Worm (Caenorhabditis elegans) whole organism, late embryonic: ENCODE measurements around the gene C06B3.7.

ENCODE experiments used
- C38D4.7 ChIP-seq: fragments of 200-800 bp; sonication (Bioruptor generic); optimal IDR thresholded peaks from 2 replicates; lab custom pipeline; 2018; ENCODE audit warnings: mild to moderate bottlenecking, missing genetic modification characterization, moderate library complexity, missing compliant biosample characterization
- F13H6.1 ChIP-seq: sonication (generic microtip); optimal IDR thresholded peaks from 2 replicates; lab custom pipeline; 2016; ENCODE audit warnings: missing genetic modification characterization, missing compliant biosample characterization
- K02D7.2 ChIP-seq: sonication (generic microtip); optimal IDR thresholded peaks from 2 replicates; lab custom pipeline; 2017; ENCODE audit warnings: mild to moderate bottlenecking, missing genetic modification characterization, missing compliant biosample characterization
- K09A11.1 ChIP-seq: sonication (generic microtip); optimal IDR thresholded peaks from 2 replicates; lab custom pipeline; 2017; ENCODE audit warnings: antibody characterized with exemption, mild to moderate bottlenecking, missing genetic modification characterization, missing compliant biosample characterization; ENCODE audit not compliant: insufficient read depth
- ahr-1 ChIP-seq: sonication (generic microtip); optimal IDR thresholded peaks from 2 replicates; lab custom pipeline; 2016; ENCODE audit warnings: missing genetic modification characterization, missing compliant biosample characterization
- ceh-14 ChIP-seq: sonication (generic microtip); optimal IDR thresholded peaks from 2 replicates; lab custom pipeline; 2016; ENCODE audit warnings: missing genotype, missing genetic modification characterization, missing compliant biosample characterization
- ceh-22 ChIP-seq: sonication (generic microtip); optimal IDR thresholded peaks from 2 replicates; lab custom pipeline; 2017; ENCODE audit warnings: missing biosample characterization, missing genetic modification characterization
- ceh-30 ChIP-seq: fragments of 150-350 bp; optimal IDR thresholded peaks from 2 replicates; lab custom pipeline; 2014; ENCODE audit warnings: missing biosample characterization, missing genetic modification characterization
- ceh-31 ChIP-seq: sonication (generic microtip); optimal IDR thresholded peaks from 2 replicates; lab custom pipeline; 2016; ENCODE audit warnings: missing genetic modification characterization, missing compliant biosample characterization
- ceh-9 ChIP-seq: sonication (generic microtip); optimal IDR thresholded peaks from 2 replicates; lab custom pipeline; 2016; ENCODE audit warnings: mild to moderate bottlenecking, missing genetic modification characterization, inconsistent platforms, missing compliant biosample characterization
- dve-1 ChIP-seq: sonication (generic microtip); optimal IDR thresholded peaks from 2 replicates; lab custom pipeline; 2017; ENCODE audit warnings: antibody characterized with exemption, mild to moderate bottlenecking, missing genetic modification characterization, missing compliant biosample characterization
- elt-2 ChIP-seq: sonication (generic microtip); optimal IDR thresholded peaks from 2 replicates; lab custom pipeline; 2016; ENCODE audit warnings: missing genetic modification reagents, missing genetic modification characterization, missing compliant biosample characterization
- eyg-1 ChIP-seq: sonication (generic microtip); optimal IDR thresholded peaks from 2 replicates; lab custom pipeline; 2016; ENCODE audit warnings: missing genotype, missing genetic modification characterization, missing compliant biosample characterization
- fkh-6 ChIP-seq: sonication (generic microtip); optimal IDR thresholded peaks from 2 replicates; lab custom pipeline; 2016; ENCODE audit warnings: missing genetic modification characterization, missing compliant biosample characterization
- hlh-15 ChIP-seq: sonication (generic microtip); optimal IDR thresholded peaks from 2 replicates; lab custom pipeline; 2016; ENCODE audit warnings: missing genetic modification characterization, missing compliant biosample characterization
- hlh-30 ChIP-seq: sonication (generic microtip); optimal IDR thresholded peaks from 2 replicates; lab custom pipeline; 2017; ENCODE audit warnings: antibody characterized with exemption, missing genetic modification characterization, missing compliant biosample characterization; ENCODE audit not compliant: insufficient read depth
- hlh-6 ChIP-seq: sonication (generic microtip); optimal IDR thresholded peaks from 2 replicates; lab custom pipeline; 2016; ENCODE audit warnings: missing genotype, missing genetic modification characterization, missing compliant biosample characterization
- hlh-8 ChIP-seq: sonication (generic microtip); optimal IDR thresholded peaks from 2 replicates; lab custom pipeline; 2016; ENCODE audit warnings: missing genotype, missing genetic modification characterization, missing compliant biosample characterization
- lin-11 ChIP-seq: fragments of 200-800 bp; sonication (Bioruptor generic); optimal IDR thresholded peaks from 2 replicates; lab custom pipeline; 2018; ENCODE audit warnings: mild to moderate bottlenecking, missing genetic modification characterization, missing compliant biosample characterization
- madf-2 ChIP-seq: sonication (generic microtip); optimal IDR thresholded peaks from 2 replicates; lab custom pipeline; 2017; ENCODE audit warnings: missing genetic modification characterization, missing compliant biosample characterization
- mec-3 ChIP-seq: sonication (generic microtip); optimal IDR thresholded peaks from 2 replicates; lab custom pipeline; 2016; ENCODE audit warnings: borderline replicate concordance, missing genetic modification characterization, missing compliant biosample characterization
- nfya-1 ChIP-seq: sonication (generic microtip); optimal IDR thresholded peaks from 2 replicates; lab custom pipeline; 2017; ENCODE audit warnings: missing genetic modification characterization, mild to moderate bottlenecking, missing compliant biosample characterization, antibody characterized with exemption, moderate library complexity
- nhr-11 ChIP-seq: fragments of 150-350 bp; optimal IDR thresholded peaks from 2 replicates; lab custom pipeline; 2014; ENCODE audit warnings: missing biosample characterization, missing genetic modification characterization
- pax-1 ChIP-seq: fragments of 150-350 bp; optimal IDR thresholded peaks from 2 replicates; lab custom pipeline; 2014; ENCODE audit warnings: missing biosample characterization, missing genetic modification characterization
- pqm-1 ChIP-seq: sonication (generic microtip); optimal IDR thresholded peaks from 2 replicates; lab custom pipeline; 2016; ENCODE audit warnings: missing genetic modification characterization, missing compliant biosample characterization
- pros-1 ChIP-seq: fragments of 150-350 bp; optimal IDR thresholded peaks from 2 replicates; lab custom pipeline; 2014; ENCODE audit warnings: missing biosample characterization, missing genetic modification reagents, missing genetic modification characterization
- sdc-2 ChIP-seq: sonication (generic microtip); optimal IDR thresholded peaks from 2 replicates; lab custom pipeline; 2016; ENCODE audit warnings: missing genotype, missing genetic modification characterization, missing compliant biosample characterization
- sox-2 ChIP-seq: fragments of 200-800 bp; sonication (Bioruptor generic); IDR thresholded peaks from 2 replicates; pipeline ENCODE4 v1.3.6; 2022; ENCODE audit warnings: missing genetic modification reagents, missing genetic modification characterization, missing compliant biosample characterization
- syd-9 ChIP-seq: sonication (generic microtip); optimal IDR thresholded peaks from 2 replicates; lab custom pipeline; 2016; ENCODE audit warnings: mild to moderate bottlenecking, missing genetic modification characterization, moderate library complexity, missing compliant biosample characterization
- tbx-2 ChIP-seq: sonication (generic microtip); optimal IDR thresholded peaks from 2 replicates; lab custom pipeline; 2016; ENCODE audit warnings: missing genetic modification characterization, missing compliant biosample characterization
- ttx-3 ChIP-seq: sonication (generic microtip); optimal IDR thresholded peaks from 2 replicates; lab custom pipeline; 2016; ENCODE audit warnings: missing genetic modification reagents, missing genetic modification characterization, missing compliant biosample characterization
- unc-3 ChIP-seq, 2 experiments: fragments of 200-800 bp in 1 of 2; sonication (Bioruptor generic) in 1 of 2; sonication (generic microtip) in 1 of 2; conservative IDR thresholded peaks in 1 of 2; optimal IDR thresholded peaks in 1 of 2; 2 replicates each; pipeline versions ENCODE4 v1.3.6 to Lab custom; 2016 to 2022; ENCODE audit warnings: missing compliant biosample characterization in 2 of 2, missing genetic modification characterization in 2 of 2, missing genetic modification reagents in 1 of 2
- zip-5 ChIP-seq: sonication (generic microtip); optimal IDR thresholded peaks from 2 replicates; lab custom pipeline; 2016; ENCODE audit warnings: missing genetic modification characterization, missing compliant biosample characterization

The C06B3.7 gene

DNA sequence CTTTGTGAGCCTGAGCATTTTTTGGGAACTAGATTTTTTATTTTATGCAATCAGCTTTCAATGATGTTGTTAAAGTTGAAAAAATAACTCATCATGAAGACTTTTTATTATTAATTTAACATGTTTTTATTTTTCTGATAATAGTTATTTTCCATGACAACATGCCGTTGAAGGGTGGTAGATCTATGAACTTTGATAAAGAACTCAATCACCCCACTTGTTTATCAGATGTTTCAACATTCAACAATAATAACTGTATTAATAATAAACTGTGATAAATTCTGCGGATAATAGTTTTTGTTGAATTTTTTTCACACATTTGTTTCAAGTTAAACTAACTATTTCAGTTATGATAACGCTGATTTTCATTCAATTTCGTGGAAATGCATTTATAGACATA lies 18.0 kb upstream of the C06B3.7 start:
- no peak for TF ChIP-seq hlh-6 (tag; lab: Kevin White, UChicago)
- TF ChIP-seq F13H6.1 (tag; lab: Kevin White, UChicago), result no peak
- TF ChIP-seq elt-2 (tag; lab: Kevin White, UChicago), result no peak
- no peak for TF ChIP-seq lin-11 (tag; lab: Kevin White, UChicago)
- TF ChIP-seq mec-3 (tag; lab: Kevin White, UChicago), result no peak
- TF ChIP-seq unc-3 (GFP tag; conservative IDR thresholded peaks at IDR 0.05; lab: Robert Waterston, UW), result no peak
- no peak for TF ChIP-seq unc-3 (tag; optimal IDR thresholded peaks at IDR 0.05; lab: Kevin White, UChicago)
- no peak for TF ChIP-seq nhr-11 (tag; lab: Kevin White, UChicago)
- TF ChIP-seq sdc-2 (tag; lab: Kevin White, UChicago), result no peak
- TF ChIP-seq madf-2 (tag; lab: Kevin White, UChicago), result no peak
- TF ChIP-seq syd-9 (tag; lab: Kevin White, UChicago), result no peak
- TF ChIP-seq zip-5, result no peak
- TF ChIP-seq, all 69 proteins: peak for 0

DNA sequence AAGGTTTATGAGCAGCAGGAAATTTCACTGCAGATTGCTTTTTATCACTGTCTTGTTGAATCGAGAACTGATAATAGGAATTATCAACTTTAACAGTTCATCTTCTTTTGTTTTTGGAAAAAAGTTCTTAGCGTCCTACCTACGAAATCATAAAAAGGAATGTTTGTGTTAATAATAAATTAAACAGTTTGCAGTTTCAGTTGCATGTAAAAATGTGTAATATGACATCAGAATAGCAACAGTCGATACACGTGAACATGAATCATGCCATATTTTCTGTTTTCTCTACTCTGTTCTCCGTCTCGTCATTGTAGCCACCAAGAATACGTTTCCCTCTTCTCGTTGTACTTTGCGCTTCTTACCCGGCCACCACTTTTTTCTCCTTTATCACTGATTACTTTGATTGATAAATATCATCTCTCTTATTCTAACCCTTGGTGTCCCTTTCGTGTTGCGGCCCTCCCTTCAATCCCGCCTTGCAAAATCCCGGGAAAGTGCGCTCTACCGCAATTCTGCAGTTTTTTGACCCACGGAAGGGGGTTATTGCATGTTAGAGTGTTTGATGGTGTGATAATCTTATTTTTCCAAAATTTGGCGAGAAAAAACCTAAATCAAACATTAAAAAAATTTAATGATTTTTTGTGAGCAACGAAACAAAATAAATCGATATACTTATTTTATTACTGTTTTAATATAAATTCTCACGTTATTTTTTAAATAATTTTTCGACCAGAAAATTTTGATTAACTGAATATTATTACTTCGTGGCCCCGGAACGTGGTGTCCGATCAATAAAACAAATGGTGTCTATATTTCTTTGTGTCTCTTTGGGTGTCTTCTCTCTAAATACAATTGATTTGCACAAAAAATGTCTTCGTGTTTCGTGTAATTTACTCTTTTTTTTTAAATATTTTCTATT lies 16.8 kb upstream of the C06B3.7 start, which contains the start of gene sptl-3:
sptl-3 (plus strand) TSS at position 869 of the 919 bp plus-strand sequence.
- TF ChIP-seq tbx-2 (tag; lab: Kevin White, UChicago), result peak; percentile 31
- no peak for TF ChIP-seq dve-1 (tag; lab: Kevin White, UChicago)
- TF ChIP-seq elt-2 (tag; lab: Kevin White, UChicago), result peak; percentile 46

ce11 chrV:13893583-13893982 lies 15.9 kb upstream of the C06B3.7 start:
- no peak for TF ChIP-seq sox-2 (GFP tag; lab: Robert Waterston, UW)
- no peak for TF ChIP-seq C38D4.7 (GFP tag; lab: Kevin White, UChicago)
- TF ChIP-seq ceh-22 (tag; lab: Kevin White, UChicago), result no peak
- TF ChIP-seq ahr-1, result no peak
- TF ChIP-seq pax-1 (tag; lab: Kevin White, UChicago), result no peak
- no peak for TF ChIP-seq ceh-30
- TF ChIP-seq elt-2 (tag; lab: Kevin White, UChicago), result peak; percentile 51

ce11 chrV:13898356-13898755 lies 11.1 kb upstream of the C06B3.7 start, which contains the start of gene cyp-35C1:
Gene cyp-35C1 (minus strand): TSS chrV:13898487.
- TF ChIP-seq lin-11 (tag; lab: Kevin White, UChicago) (no peak), tbx-2 (tag; lab: Kevin White, UChicago) (no peak), pros-1 (tag; lab: Kevin White, UChicago) (no peak), syd-9 (tag; lab: Kevin White, UChicago) (no peak), hlh-6 (tag; lab: Kevin White, UChicago) (no peak), hlh-8 (tag; lab: Kevin White, UChicago) (no peak), elt-2 (tag; lab: Kevin White, UChicago) (peak; percentile 22), fkh-6 (tag; lab: Kevin White, UChicago) (no peak)

DNA sequence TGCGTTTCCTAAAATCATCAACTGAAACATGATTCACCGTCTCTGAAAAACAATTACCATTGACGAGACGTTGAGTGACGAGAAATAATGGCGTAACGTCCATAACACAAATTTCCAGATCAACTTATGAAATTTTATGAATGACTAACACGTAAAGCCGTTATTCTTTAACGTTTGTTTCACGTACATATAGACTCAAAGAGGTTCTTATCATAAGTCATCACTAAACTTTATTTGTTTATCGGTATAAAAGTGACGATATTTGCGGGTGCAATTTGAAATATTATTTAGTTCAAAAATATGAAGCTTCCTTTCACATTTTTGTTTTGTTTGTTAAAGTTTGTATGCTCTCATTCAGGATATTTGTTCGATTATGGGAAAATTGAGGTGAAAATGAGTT lies 10.3 kb upstream of the C06B3.7 start, which contains the start of gene oac-3:
oac-3 (plus strand) TSS at position 301 of the 400 bp plus-strand sequence.
- TF ChIP-seq ceh-22 (tag; lab: Kevin White, UChicago) (no peak), eyg-1 (no peak), hlh-30 (no peak), K09A11.1 (tag; lab: Kevin White, UChicago) (no peak), pros-1 (tag; lab: Kevin White, UChicago) (no peak), sdc-2 (tag; lab: Kevin White, UChicago) (no peak), ceh-31 (tag; lab: Kevin White, UChicago) (no peak), pqm-1 (tag; lab: Kevin White, UChicago) (no peak), ceh-9 (tag; lab: Kevin White, UChicago) (no peak), hlh-15 (tag; lab: Kevin White, UChicago) (no peak), ceh-14 (no peak), K02D7.2 (tag; lab: Kevin White, UChicago) (no peak), ttx-3 (no peak), tbx-2 (tag; lab: Kevin White, UChicago) (no peak), nfya-1 (tag; lab: Kevin White, UChicago) (no peak)
